Fruit fly (Drosophila melanogaster) whole organism, embryonic: Measurements from ENCODE around the gene Lon.

Experiments
- Ada2b ChIP-seq: fragments of 200-800 bp; sonication (Bioruptor generic); IDR thresholded peaks from 2 replicates; pipeline ENCODE4 v1.3.6; 2022; ENCODE audit warnings: missing biosample characterization, missing genetic modification characterization
- Adf1 ChIP-seq: fragments of 200-800 bp; sonication (Bioruptor generic); IDR thresholded peaks from 2 replicates; pipeline ENCODE4 v1.3.6; 2022; ENCODE audit warnings: missing biosample characterization, missing genetic modification characterization
- Aef1 ChIP-seq: fragments of 200-800 bp; sonication (Bioruptor generic); IDR thresholded peaks from 3 replicates; pipeline ENCODE4 v1.3.6; 2022; ENCODE audit warnings: missing biosample characterization, missing genetic modification characterization
- CG10209 ChIP-seq: fragments of 200-800 bp; sonication (Bioruptor generic); optimal IDR thresholded peaks from 3 replicates; lab custom pipeline; 2017; ENCODE audit warnings: missing biosample characterization, mild to moderate bottlenecking, missing genetic modification characterization, missing genetic modification reagents
- CG10274 ChIP-seq: fragments of 200-800 bp; sonication (Bioruptor generic); optimal IDR thresholded peaks from 3 replicates; lab custom pipeline; 2017; ENCODE audit warnings: missing biosample characterization, mild to moderate bottlenecking, missing genetic modification characterization
- CG10431 ChIP-seq: fragments of 200-800 bp; sonication (Bioruptor generic); optimal IDR thresholded peaks from 3 replicates; lab custom pipeline; 2018; ENCODE audit warnings: missing biosample characterization, mild to moderate bottlenecking, missing genetic modification characterization
- CG10565 ChIP-seq: fragments of 200-800 bp; sonication (Bioruptor generic); optimal IDR thresholded peaks from 3 replicates; lab custom pipeline; 2016; ENCODE audit warnings: missing biosample characterization, mild to moderate bottlenecking, missing genetic modification characterization
- CG11085 ChIP-seq: fragments of 200-800 bp; sonication (Bioruptor generic); IDR thresholded peaks from 2 replicates; pipeline ENCODE4 v1.3.6; 2022; ENCODE audit warnings: missing biosample characterization, missing genetic modification characterization
- CG11247 ChIP-seq: fragments of 200-800 bp; sonication (Bioruptor generic); IDR thresholded peaks from 2 replicates; pipeline ENCODE4 v1.3.6; 2022; ENCODE audit warnings: missing biosample characterization, missing genetic modification characterization
- CG11398 ChIP-seq: fragments of 200-800 bp; sonication (Bioruptor generic); optimal IDR thresholded peaks from 2 replicates; lab custom pipeline; 2016; ENCODE audit warnings: missing biosample characterization, missing genetic modification characterization
- CG11723 ChIP-seq: fragments of 200-800 bp; sonication (Bioruptor generic); optimal IDR thresholded peaks from 2 replicates; lab custom pipeline; 2017; ENCODE audit warnings: missing biosample characterization, mild to moderate bottlenecking, missing genetic modification characterization
- CG12071 ChIP-seq: fragments of 200-800 bp; sonication (Bioruptor generic); optimal IDR thresholded peaks from 3 replicates; lab custom pipeline; 2018; ENCODE audit warnings: missing biosample characterization, mild to moderate bottlenecking, missing genetic modification characterization
- CG14667 ChIP-seq: fragments of 200-800 bp; sonication (Bioruptor generic); IDR thresholded peaks from 2 replicates; pipeline ENCODE4 v1.3.6; 2022; ENCODE audit warnings: missing biosample characterization, missing genetic modification characterization
- CG15696 ChIP-seq: fragments of 200-800 bp; sonication (Bioruptor generic); optimal IDR thresholded peaks from 2 replicates; lab custom pipeline; 2019; ENCODE audit warnings: missing biosample characterization, mild to moderate bottlenecking, missing genetic modification characterization, moderate library complexity
- CG17568 ChIP-seq: fragments of 200-800 bp; sonication (Bioruptor generic); optimal IDR thresholded peaks from 2 replicates; lab custom pipeline; 2018; ENCODE audit warnings: missing biosample characterization, mild to moderate bottlenecking, missing genetic modification characterization, moderate library complexity
- CG17612 ChIP-seq: fragments of 200-800 bp; sonication (Bioruptor generic); IDR thresholded peaks from 2 replicates; pipeline ENCODE4 v1.3.6; 2022; ENCODE audit warnings: missing biosample characterization, missing genetic modification characterization
- CG1792 ChIP-seq: fragments of 200-800 bp; sonication (Bioruptor generic); optimal IDR thresholded peaks from 2 replicates; lab custom pipeline; 2016; ENCODE audit warnings: missing biosample characterization, missing genetic modification characterization
- CG18599 ChIP-seq: fragments of 200-800 bp; sonication (Bioruptor generic); optimal IDR thresholded peaks from 3 replicates; lab custom pipeline; 2017; ENCODE audit warnings: missing biosample characterization, missing genetic modification characterization, mild to moderate bottlenecking, moderate library complexity, missing genetic modification reagents
- CG2129 ChIP-seq: fragments of 200-800 bp; sonication (Bioruptor generic); IDR thresholded peaks from 2 replicates; pipeline ENCODE4 v1.3.6; 2022; ENCODE audit warnings: missing biosample characterization, missing genetic modification characterization; ENCODE audit not compliant: partially characterized antibody
- CG2678 ChIP-seq: fragments of 200-800 bp; sonication (Bioruptor generic); optimal IDR thresholded peaks from 3 replicates; lab custom pipeline; 2019; ENCODE audit warnings: missing biosample characterization, mild to moderate bottlenecking, missing genetic modification characterization, moderate library complexity
- CG31388 ChIP-seq: fragments of 200-800 bp; sonication (Bioruptor generic); optimal IDR thresholded peaks from 2 replicates; lab custom pipeline; 2016; ENCODE audit warnings: missing biosample characterization, missing genetic modification characterization
- CG34376 ChIP-seq: fragments of 200-800 bp; sonication (Bioruptor generic); optimal IDR thresholded peaks from 2 replicates; lab custom pipeline; 2018; ENCODE audit warnings: missing biosample characterization, mild to moderate bottlenecking, missing genetic modification characterization
- CG3995 ChIP-seq: fragments of 200-800 bp; sonication (Bioruptor generic); optimal IDR thresholded peaks from 3 replicates; lab custom pipeline; 2016; ENCODE audit warnings: missing biosample characterization, missing genetic modification characterization
- CG4854 ChIP-seq: fragments of 200-800 bp; sonication (Bioruptor generic); optimal IDR thresholded peaks from 2 replicates; lab custom pipeline; 2016; ENCODE audit warnings: missing biosample characterization, missing genetic modification characterization, inconsistent platforms
- CG6654 ChIP-seq: fragments of 200-800 bp; sonication (Bioruptor generic); optimal IDR thresholded peaks from 2 replicates; lab custom pipeline; 2017; ENCODE audit warnings: missing biosample characterization, mild to moderate bottlenecking, missing genetic modification characterization
- CG7271 ChIP-seq: fragments of 200-800 bp; sonication (Bioruptor generic); optimal IDR thresholded peaks from 2 replicates; lab custom pipeline; 2018; ENCODE audit warnings: missing biosample characterization, mild to moderate bottlenecking, missing genetic modification characterization, moderate library complexity
- CG7987 ChIP-seq: fragments of 200-800 bp; sonication (Bioruptor generic); optimal IDR thresholded peaks from 2 replicates; lab custom pipeline; 2018; ENCODE audit warnings: missing biosample characterization, mild to moderate bottlenecking, missing genetic modification characterization, moderate library complexity
- CG8388 ChIP-seq: fragments of 200-800 bp; sonication (Bioruptor generic); optimal IDR thresholded peaks from 2 replicates; lab custom pipeline; 2019; ENCODE audit warnings: missing biosample characterization, mild to moderate bottlenecking, missing genetic modification characterization, moderate library complexity
- CG8478 ChIP-seq: fragments of >200 bp; optimal IDR thresholded peaks from 2 replicates; lab custom pipeline; 2018
- Dip2 ChIP-seq: fragments of 200-800 bp; sonication (Bioruptor generic); IDR thresholded peaks from 2 replicates; pipeline ENCODE4 v1.3.6; 2022; ENCODE audit warnings: missing biosample characterization, missing genetic modification characterization
- HHEX ChIP-seq: fragments of 200-800 bp; sonication (Bioruptor generic); optimal IDR thresholded peaks from 3 replicates; lab custom pipeline; 2017; ENCODE audit warnings: missing biosample characterization, mild to moderate bottlenecking, missing genetic modification characterization, missing genetic modification reagents
- HLH4C ChIP-seq: fragments of 200-800 bp; sonication (Bioruptor generic); IDR thresholded peaks from 3 replicates; pipeline ENCODE4 v1.3.6; 2022; ENCODE audit warnings: missing biosample characterization, missing genetic modification characterization; ENCODE audit not compliant: partially characterized antibody
- Hmx ChIP-seq: fragments of 200-800 bp; sonication (Bioruptor generic); optimal IDR thresholded peaks from 2 replicates; lab custom pipeline; 2016; ENCODE audit warnings: missing biosample characterization, missing genetic modification characterization
- NK7.1 ChIP-seq: fragments of 200-800 bp; sonication (Bioruptor generic); optimal IDR thresholded peaks from 3 replicates; lab custom pipeline; 2016; ENCODE audit warnings: missing biosample characterization, missing genetic modification characterization
- Stat92E ChIP-seq, 3 experiments: fragments of >200 bp in 2 of 3; fragments of 200-800 bp in 1 of 3; sonication (Bioruptor generic) in 1 of 3; optimal IDR thresholded peaks; 2 replicates each; lab custom pipeline; 2017 to 2019; ENCODE audit warnings: missing biosample characterization in 3 of 3, missing genetic modification characterization in 3 of 3, mild to moderate bottlenecking in 1 of 3, moderate library complexity in 1 of 3
- Vsx1 ChIP-seq: fragments of 200-800 bp; sonication (Bioruptor generic); optimal IDR thresholded peaks from 2 replicates; lab custom pipeline; 2017; ENCODE audit warnings: missing biosample characterization, mild to moderate bottlenecking, missing genetic modification characterization, missing genetic modification reagents
- ash1 ChIP-seq: fragments of 200-800 bp; sonication (Bioruptor generic); optimal IDR thresholded peaks from 2 replicates; lab custom pipeline; 2018; ENCODE audit warnings: missing biosample characterization, mild to moderate bottlenecking, missing genetic modification characterization
- bcd ChIP-seq: fragments of 200-800 bp; sonication (Bioruptor generic); optimal IDR thresholded peaks from 2 replicates; lab custom pipeline; 2017; ENCODE audit warnings: missing biosample characterization, mild to moderate bottlenecking, missing genetic modification characterization
- cad ChIP-seq: fragments of >200 bp; optimal IDR thresholded peaks from 2 replicates; lab custom pipeline; 2017; ENCODE audit warnings: missing biosample characterization, missing genetic modification characterization
- crol ChIP-seq: fragments of 200-800 bp; sonication (Bioruptor generic); IDR thresholded peaks from 2 replicates; pipeline ENCODE4 v1.3.6; 2022; ENCODE audit warnings: missing biosample characterization, missing genetic modification characterization
- cwo ChIP-seq: fragments of 200-800 bp; sonication (Bioruptor generic); optimal IDR thresholded peaks from 3 replicates; lab custom pipeline; 2017; ENCODE audit warnings: missing biosample characterization, missing genetic modification characterization, mild to moderate bottlenecking, moderate library complexity, missing genetic modification reagents
- gt ChIP-seq: fragments of 200-800 bp; sonication (Bioruptor generic); IDR thresholded peaks from 2 replicates; pipeline ENCODE4 v1.3.6; 2022; ENCODE audit warnings: missing biosample characterization, missing genetic modification characterization
- hkb ChIP-seq, 2 experiments: fragments of 200-800 bp in 1 of 2; fragments of >200 bp in 1 of 2; sonication (Bioruptor generic) in 1 of 2; IDR thresholded peaks in 1 of 2; optimal IDR thresholded peaks in 1 of 2; 2 replicates each; pipeline versions ENCODE4 v1.3.6 to Lab custom; 2017 to 2022; ENCODE audit warnings: missing biosample characterization in 1 of 2, missing genetic modification characterization in 1 of 2
- maf-S ChIP-seq: fragments of 200-800 bp; sonication (Bioruptor generic); optimal IDR thresholded peaks from 2 replicates; lab custom pipeline; 2016; ENCODE audit warnings: missing biosample characterization, missing genetic modification characterization
- mirr ChIP-seq: fragments of 200-800 bp; sonication (Bioruptor generic); optimal IDR thresholded peaks from 3 replicates; lab custom pipeline; 2018; ENCODE audit warnings: missing biosample characterization, mild to moderate bottlenecking, missing genetic modification characterization
- pb ChIP-seq: fragments of 200-800 bp; sonication (Bioruptor generic); optimal IDR thresholded peaks from 3 replicates; lab custom pipeline; 2016; ENCODE audit warnings: missing biosample characterization, missing genetic modification characterization
- peb ChIP-seq: fragments of 200-800 bp; sonication (Bioruptor generic); IDR thresholded peaks from 2 replicates; pipeline ENCODE4 v1.3.6; 2022; ENCODE audit warnings: missing biosample characterization, missing genetic modification characterization
- pzg ChIP-seq: fragments of 200-800 bp; sonication (Bioruptor generic); optimal IDR thresholded peaks from 3 replicates; lab custom pipeline; 2018; ENCODE audit warnings: missing biosample characterization, mild to moderate bottlenecking, missing genetic modification characterization, moderate library complexity
- sug ChIP-seq: fragments of 200-800 bp; optimal IDR thresholded peaks from 2 replicates; lab custom pipeline; 2019; ENCODE audit warnings: missing biosample characterization, mild to moderate bottlenecking, missing genetic modification characterization, moderate library complexity
- yki ChIP-seq: fragments of >200 bp; optimal IDR thresholded peaks from 3 replicates; lab custom pipeline; 2018
- zfh2 ChIP-seq: fragments of 200-800 bp; sonication (Bioruptor generic); optimal IDR thresholded peaks from 2 replicates; lab custom pipeline; 2016; ENCODE audit warnings: missing biosample characterization, missing genetic modification characterization

Lon gene

DNA sequence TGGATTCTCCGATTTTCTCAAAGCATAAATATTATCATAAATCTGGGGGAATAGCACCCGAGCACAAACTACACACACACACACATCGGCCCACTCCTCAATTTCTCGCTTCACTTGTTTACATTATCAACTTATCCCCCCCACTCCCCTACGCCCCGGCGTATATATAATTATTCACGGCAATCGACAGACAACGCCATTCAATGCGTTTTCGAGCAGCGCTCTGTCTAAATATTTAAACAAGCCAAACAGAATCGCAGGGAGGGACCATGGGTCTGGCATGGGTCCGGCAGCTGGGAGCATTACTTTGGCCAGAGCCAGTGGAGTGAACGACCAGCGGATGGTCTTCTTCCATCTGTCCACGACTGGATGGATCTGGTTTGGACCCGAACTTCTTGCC, 36.3 kb downstream of the Lon start (continued):
- TF ChIP-seq Hmx (GFP tag; lab: Kevin White, UChicago) = no peak
- TF ChIP-seq hkb (optimal IDR thresholded peaks at IDR 0.05; lab: Kevin White, UChicago) = no peak
- no peak for TF ChIP-seq hkb (GFP tag; IDR thresholded peaks at IDR 0.05; lab: Robert Waterston, UW)
- peak; percentile 49 for TF ChIP-seq CG2678 (tag; lab: Kevin White, UChicago)
- no peak for TF ChIP-seq Dip2 (GFP tag; lab: Robert Waterston, UW)
- no peak for TF ChIP-seq yki (lab: Kevin White, UChicago)
- TF ChIP-seq CG10209 = peak; percentile 57
- no peak for TF ChIP-seq CG4854 (GFP tag; lab: Kevin White, UChicago)
- TF ChIP-seq CG31388 = no peak
- TF ChIP-seq Aef1 (GFP tag; lab: Robert Waterston, UW) = no peak
- peak; percentile 48 for TF ChIP-seq CG17568
- peak in 1 of 3 experiments; percentile 11 for TF ChIP-seq Stat92E (GFP tag; optimal IDR thresholded peaks at IDR 0.05; lab: Kevin White, UChicago)
- TF ChIP-seq Ada2b = 0 out of 2 replicates have a peak, but pooled peaks have one; percentile 7
- TF ChIP-seq CG18599 = peak; percentile 28
- TF ChIP-seq CG2129 (GFP tag; lab: Robert Waterston, UW) = no peak
- TF ChIP-seq Vsx1 = peak; percentile 21
- no peak for TF ChIP-seq CG11247 (GFP tag; lab: Robert Waterston, UW)
- TF ChIP-seq CG11723 (GFP tag; lab: Kevin White, UChicago) = peak; percentile 44
- peak; percentile 47 for TF ChIP-seq CG10431 (GFP tag; lab: Kevin White, UChicago)
- peak; percentile 40 for TF ChIP-seq sug (tag; lab: Kevin White, UChicago)
- no peak for TF ChIP-seq CG6654 (GFP tag; lab: Kevin White, UChicago)
- TF ChIP-seq HHEX (GFP tag; lab: Kevin White, UChicago) = peak; percentile 43
- peak; percentile 49 for TF ChIP-seq CG1792 (GFP tag; lab: Kevin White, UChicago)
- no peak for TF ChIP-seq CG3995 (GFP tag; lab: Kevin White, UChicago)
- TF ChIP-seq CG11398 (GFP tag; lab: Kevin White, UChicago) = peak; percentile 25
- TF ChIP-seq ash1 = no peak
- TF ChIP-seq CG8388 (GFP tag; lab: Kevin White, UChicago) = peak; percentile 12
- peak; percentile 84 for TF ChIP-seq crol (GFP tag; lab: Robert Waterston, UW)
- 0 out of 2 replicates have a peak, but pooled peaks have one; percentile 21 for TF ChIP-seq CG17612 (GFP tag; lab: Robert Waterston, UW)
- TF ChIP-seq CG10274 (GFP tag; lab: Kevin White, UChicago) = no peak
- no peak for TF ChIP-seq pb
- TF ChIP-seq CG15696 (tag; lab: Kevin White, UChicago) = peak; percentile 42
- TF ChIP-seq mirr (GFP tag; lab: Kevin White, UChicago) = no peak
- no peak for TF ChIP-seq CG10565 (GFP tag; lab: Kevin White, UChicago)
- TF ChIP-seq CG14667 (GFP tag; lab: Robert Waterston, UW) = no peak
- no peak for TF ChIP-seq pzg (GFP tag; lab: Kevin White, UChicago)
- no peak for TF ChIP-seq CG8478 (lab: Kevin White, UChicago)
- no peak for TF ChIP-seq gt (GFP tag; lab: Robert Waterston, UW)
- no peak for TF ChIP-seq HLH4C (GFP tag; lab: Robert Waterston, UW)
- TF ChIP-seq cad (GFP tag; lab: Kevin White, UChicago) = no peak
- peak; percentile 66 for TF ChIP-seq CG12071 (GFP tag; lab: Kevin White, UChicago)
- TF ChIP-seq CG7987 (GFP tag; lab: Kevin White, UChicago) = peak; percentile 65
- peak; percentile 16 for TF ChIP-seq bcd (GFP tag; lab: Kevin White, UChicago)
- no peak for TF ChIP-seq zfh2 (GFP tag; lab: Kevin White, UChicago)
- no peak for TF ChIP-seq maf-S (GFP tag; lab: Kevin White, UChicago)
- no peak for TF ChIP-seq cwo (GFP tag; lab: Kevin White, UChicago)
- no peak for TF ChIP-seq peb
- no peak for TF ChIP-seq CG11085 (GFP tag; lab: Robert Waterston, UW)
- no peak for TF ChIP-seq CG7271 (tag; lab: Kevin White, UChicago)
- TF ChIP-seq NK7.1 (GFP tag; lab: Kevin White, UChicago) = no peak
- TF ChIP-seq Adf1 (GFP tag; lab: Robert Waterston, UW) = no peak
- no peak for TF ChIP-seq CG34376 (GFP tag; lab: Kevin White, UChicago)
